Worm (Caenorhabditis elegans): ENCODE results near the gene F26C11.1.

The F26C11.1 gene

DNA sequence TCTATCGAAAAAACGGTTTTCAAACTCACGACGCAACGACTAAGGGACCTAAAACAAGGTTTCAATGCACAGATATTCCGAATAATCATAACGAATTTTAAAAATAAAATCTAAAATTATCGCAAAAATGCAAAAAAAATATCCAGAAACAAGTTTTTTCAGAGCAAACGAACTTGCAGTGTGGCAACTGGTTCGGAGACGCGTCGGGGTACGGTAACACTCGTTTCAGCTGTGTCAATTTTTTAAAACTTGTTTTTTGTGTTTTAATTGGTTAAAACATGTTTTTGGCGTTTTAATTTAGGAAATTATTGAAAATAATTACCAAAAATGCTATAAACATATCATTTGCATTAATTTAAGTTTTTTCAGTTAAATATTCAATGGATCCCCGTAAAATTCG lies 2.1 kb upstream of the F26C11.1 start, which contains the start of gene C08H9.16 (continued):
- TF ChIP-seq dpl-1 (GFP tag; optimal IDR thresholded peaks at IDR 0.05) (no peak), akir-1 (GFP tag; optimal IDR thresholded peaks at IDR 0.05) (no peak), lir-1 (GFP tag; conservative IDR thresholded peaks at IDR 0.05) (no peak), rec-8 (tag; optimal IDR thresholded peaks at IDR 0.05) (no peak), hsf-1 (GFP tag; IDR thresholded peaks at IDR 0.05) (no peak), tbp1 (GFP tag; optimal IDR thresholded peaks at IDR 0.05) (peak; percentile 13), nhr-120 (GFP tag; IDR thresholded peaks at IDR 0.05) (no peak), die-1 (tag; optimal IDR thresholded peaks at IDR 0.05) (no peak)

ce11 chrII:9895173-9895572 lies 638 bp downstream of the F26C11.1 start:
- TF ChIP-seq D2030.7 (GFP tag; IDR thresholded peaks at IDR 0.05) (no peak), ztf-6 (GFP tag; IDR thresholded peaks at IDR 0.05) (no peak), F37B4.10 (GFP tag; IDR thresholded peaks at IDR 0.05) (no peak), attf-3 (GFP tag; conservative IDR thresholded peaks at IDR 0.05) (no peak), nhr-90 (tag; optimal IDR thresholded peaks at IDR 0.05) (no peak)

- no peak for TF ChIP-seq cebp-1 (GFP tag; IDR thresholded peaks at IDR 0.05)
- no peak for TF ChIP-seq cebp-1 (tag; optimal IDR thresholded peaks at IDR 0.05)
- TF ChIP-seq Y79H2A.3 (GFP tag; conservative IDR thresholded peaks at IDR 0.05): no peak
Measured at ce11 chrII:9898744-9899143, 4.2 kb downstream of the F26C11.1 start.

DNA sequence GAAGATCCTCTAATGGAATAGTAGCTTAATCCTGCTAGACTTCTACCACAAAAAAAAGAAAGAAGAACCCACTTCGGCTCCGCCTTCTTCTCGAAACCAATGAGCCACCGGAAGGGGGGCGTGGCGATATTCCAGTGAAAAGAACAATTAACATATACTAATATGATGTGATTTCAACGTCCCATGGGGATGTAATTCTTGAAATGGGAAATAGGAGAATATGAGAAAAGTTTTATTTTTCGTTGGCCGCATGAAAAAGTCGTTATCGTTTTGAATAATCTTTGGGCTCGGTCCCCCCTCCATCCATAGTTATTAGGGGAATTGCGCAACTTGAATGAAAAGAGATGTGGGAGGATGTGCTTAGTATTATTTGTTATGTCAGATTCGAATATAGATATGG lies 5.7 kb downstream of the F26C11.1 start, which contains the start of gene unc-4:
TSS of gene unc-4 (minus strand) at position 101 of the 400 bp plus-strand sequence.
- TF ChIP-seq snpc-1.3 (tag; optimal IDR thresholded peaks at IDR 0.05; ENCODE audit: insufficient read depth) (no peak), mcd-1 (GFP tag; IDR thresholded peaks at IDR 0.05) (no peak)

DNA sequence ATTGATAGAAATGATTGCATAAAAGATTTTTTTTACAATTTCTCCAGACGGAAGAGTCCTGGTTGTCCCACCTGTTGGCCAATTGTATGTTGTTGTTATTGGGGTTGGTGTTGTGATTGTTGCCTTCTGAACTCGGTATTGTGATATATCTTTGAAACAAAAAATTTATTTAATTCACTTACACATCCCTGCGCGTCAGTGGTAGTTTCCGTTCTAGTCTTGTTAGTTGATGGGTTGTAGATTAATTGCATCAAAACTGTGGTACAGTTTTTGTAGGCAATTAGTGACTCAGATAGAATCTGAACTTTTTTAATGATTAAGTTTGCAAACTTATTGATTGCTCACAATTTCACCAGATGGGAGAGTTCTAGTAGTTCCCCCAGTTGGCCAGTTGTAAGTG lies 9.9 kb downstream of the F26C11.1 start:
- TF ChIP-seq F22D6.2 (tag; optimal IDR thresholded peaks at IDR 0.05) (no peak), lin-35 (GFP tag; optimal IDR thresholded peaks at IDR 0.05) (no peak), mxl-1 (tag; optimal IDR thresholded peaks at IDR 0.05) (no peak), egl-44 (GFP tag; IDR thresholded peaks at IDR 0.05) (no peak), K12H6.12 (tag; optimal IDR thresholded peaks at IDR 0.05) (no peak), attf-5 (GFP tag; optimal IDR thresholded peaks at IDR 0.05) (no peak), egrh-3 (GFP tag; IDR thresholded peaks at IDR 0.05) (no peak), F39B2.1 (GFP tag; IDR thresholded peaks at IDR 0.05) (no peak), mel-28 (tag; optimal IDR thresholded peaks at IDR 0.05; ENCODE audit: borderline replicate concordance) (no peak)

DNA sequence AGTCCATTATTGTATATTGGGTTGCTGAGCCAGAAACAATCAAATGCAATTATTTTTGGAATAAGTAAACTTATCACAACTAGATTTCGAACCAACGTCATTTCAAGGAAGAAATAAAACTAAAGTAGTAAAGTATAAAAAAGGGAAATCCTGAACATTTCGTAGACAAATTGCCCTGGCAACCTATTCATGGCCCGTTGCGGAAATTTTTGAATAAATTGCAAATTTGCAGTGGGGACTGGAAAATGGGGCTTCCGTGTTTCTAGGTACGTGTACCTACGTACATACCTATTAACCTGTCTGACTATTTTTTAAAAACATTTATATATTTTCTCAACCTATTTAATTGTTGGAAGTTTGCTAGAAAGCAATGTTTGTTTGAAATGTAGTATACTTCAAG lies 20.5 kb downstream of the F26C11.1 start, which contains the start of gene F26C11.3:
TSS of gene F26C11.3 (minus strand) at position 101 of the 400 bp plus-strand sequence.
- no peak for TF ChIP-seq lin-26 (GFP tag; IDR thresholded peaks at IDR 0.05)

DNA sequence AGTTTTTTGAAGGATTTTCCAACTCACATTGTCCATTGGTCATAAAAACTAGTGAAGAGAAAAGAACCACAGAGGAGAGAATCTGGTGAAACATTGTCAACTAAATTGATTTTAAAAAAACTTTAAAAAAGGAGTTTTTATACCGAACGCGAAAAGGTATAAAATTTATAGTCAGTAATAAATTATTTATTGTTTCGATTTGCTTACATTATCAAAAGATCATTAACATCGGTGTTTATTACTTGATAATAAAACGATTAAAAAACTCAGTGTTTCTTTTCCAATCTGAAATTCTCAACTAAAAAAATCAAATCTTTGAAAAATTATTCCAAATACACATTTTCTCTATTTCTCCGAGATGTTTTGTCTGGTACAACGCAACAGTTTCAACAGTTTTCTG lies 21.6 kb downstream of the F26C11.1 start, which contains the start of gene F26C11.4:
TSS of gene F26C11.4 (minus strand) at position 101 of the 400 bp plus-strand sequence.
- TF ChIP-seq Y95B8A.8 (GFP tag; IDR thresholded peaks at IDR 0.05): no peak
- no peak for TF ChIP-seq F55B11.4 (tag; optimal IDR thresholded peaks at IDR 0.05; ENCODE audit: borderline replicate concordance, insufficient read depth)
- TF ChIP-seq hmg-20 (GFP tag; IDR thresholded peaks at IDR 0.05): no peak
- TF ChIP-seq Y79H2A.3 (GFP tag; conservative IDR thresholded peaks at IDR 0.05): no peak
- no peak for TF ChIP-seq K11D2.4 (GFP tag; IDR thresholded peaks at IDR 0.05)
- no peak for TF ChIP-seq B0019.2 (GFP tag; conservative IDR thresholded peaks at IDR 0.05)
- TF ChIP-seq sdz-38 (tag; optimal IDR thresholded peaks at IDR 0.05): no peak
- TF ChIP-seq unc-62 (GFP tag; optimal IDR thresholded peaks at IDR 0.05): no peak
- no peak for TF ChIP-seq tbx-9 (tag; optimal IDR thresholded peaks at IDR 0.05; ENCODE audit: borderline replicate concordance)
- no peak for TF ChIP-seq lsl-1 (GFP tag; optimal IDR thresholded peaks at IDR 0.05)
- TF ChIP-seq ceh-100 (GFP tag; IDR thresholded peaks at IDR 0.05): no peak
